Worm (Caenorhabditis elegans) whole organism, L4/young adult: Measurements from ENCODE around the gene tbc-8.
A peak's percentile ranks its signal among the peaks of the same experiment; 100 is the strongest.

Source experiments
- W03F9.2 ChIP-seq: fragments of 150-350 bp; optimal IDR thresholded peaks from 2 replicates; lab custom pipeline; 2014; ENCODE audit warnings: missing biosample characterization, missing genetic modification characterization
- dao-5 ChIP-seq: sonication (generic microtip); optimal IDR thresholded peaks from 2 replicates; lab custom pipeline; 2016; ENCODE audit warnings: missing genotype, missing genetic modification characterization, moderate library complexity, missing compliant biosample characterization
- him-1 ChIP-seq: sonication (generic microtip); optimal IDR thresholded peaks from 2 replicates; lab custom pipeline; 2016; ENCODE audit warnings: missing genotype, missing genetic modification reagents, missing genetic modification characterization, missing compliant biosample characterization

Gene tbc-8

ce11 chrIII:10337508-10338166, 27.1 kb upstream of the tbc-8 start, which contains the start of gene ttr-15:
Gene ttr-15 (plus strand): TSS chrIII:10337847.
- no peak for TF ChIP-seq W03F9.2 (tag; lab: Kevin White, UChicago)
- no peak for TF ChIP-seq dao-5 (tag; lab: Kevin White, UChicago)
- no peak for TF ChIP-seq him-1 (tag; lab: Kevin White, UChicago)

- no peak for TF ChIP-seq dao-5 (tag; lab: Kevin White, UChicago)
These were observed 25.5 kb upstream of the tbc-8 start for ce11 chrIII:10338992-10339852.

DNA sequence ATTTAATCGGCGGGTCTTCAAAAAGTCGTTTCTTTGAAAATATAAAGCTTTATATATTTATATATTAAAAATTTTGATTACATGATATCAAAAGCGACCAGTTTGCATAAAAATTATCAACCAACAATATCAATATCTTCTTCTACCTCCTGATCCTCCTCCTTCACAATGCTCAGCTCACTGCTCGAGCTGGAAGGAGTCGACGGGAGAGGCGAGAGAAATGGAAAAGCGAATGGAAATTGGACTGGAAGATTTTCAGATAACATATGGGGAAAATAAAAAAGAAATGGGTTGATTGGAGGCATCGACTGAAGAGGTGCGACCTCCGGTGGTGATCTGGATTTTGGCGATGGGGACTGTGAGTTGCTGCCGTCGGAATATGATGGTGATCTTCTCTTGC, 24.8 kb upstream of the tbc-8 start:
- TF ChIP-seq dao-5 (tag; lab: Kevin White, UChicago): no peak
- TF ChIP-seq him-1 (tag; lab: Kevin White, UChicago): no peak
- no peak for TF ChIP-seq W03F9.2 (tag; lab: Kevin White, UChicago)

ce11 chrIII:10341758-10342157, 23.0 kb upstream of the tbc-8 start, which contains the start of gene tbx-9:
Gene tbx-9 (minus strand): TSS chrIII:10341858.
- no peak for TF ChIP-seq dao-5 (tag; lab: Kevin White, UChicago)
- no peak for TF ChIP-seq W03F9.2 (tag; lab: Kevin White, UChicago)
- no peak for TF ChIP-seq him-1 (tag; lab: Kevin White, UChicago)

DNA sequence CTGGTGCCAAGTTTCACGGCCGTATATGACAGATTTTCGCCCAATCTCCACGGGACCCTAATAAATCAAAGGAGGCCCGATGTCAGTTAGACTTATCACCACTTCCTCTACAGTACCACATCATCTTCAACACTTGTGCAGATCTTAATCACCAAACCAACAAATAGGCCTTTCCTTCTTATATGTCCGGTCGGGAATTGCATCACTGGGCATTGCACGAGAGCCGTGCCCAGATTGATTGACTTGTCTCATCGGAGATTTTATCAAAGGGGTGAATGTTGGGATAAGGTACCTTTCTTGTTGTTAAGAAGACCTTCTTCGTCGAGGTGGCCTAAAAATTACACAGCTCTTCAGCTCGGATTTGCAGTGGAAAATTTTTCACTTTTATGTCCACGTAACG, 20.0 kb upstream of the tbc-8 start:
- no peak for TF ChIP-seq W03F9.2 (tag; lab: Kevin White, UChicago)

ce11 chrIII:10347049-10347448, 17.7 kb upstream of the tbc-8 start, which contains the start of gene tbx-8:
Gene tbx-8 (plus strand): TSS chrIII:10347349.
- TF ChIP-seq dao-5 (tag; lab: Kevin White, UChicago) (no peak), W03F9.2 (tag; lab: Kevin White, UChicago) (no peak), him-1 (tag; lab: Kevin White, UChicago) (no peak)

ce11 chrIII:10351595-10352207, 13.1 kb upstream of the tbc-8 start, which contains the start of gene T07C4.3:
Gene T07C4.3 (plus strand): TSS chrIII:10352157.
- TF ChIP-seq dao-5 (tag; lab: Kevin White, UChicago): no peak
- TF ChIP-seq W03F9.2 (tag; lab: Kevin White, UChicago): no peak
- TF ChIP-seq him-1 (tag; lab: Kevin White, UChicago): no peak

DNA sequence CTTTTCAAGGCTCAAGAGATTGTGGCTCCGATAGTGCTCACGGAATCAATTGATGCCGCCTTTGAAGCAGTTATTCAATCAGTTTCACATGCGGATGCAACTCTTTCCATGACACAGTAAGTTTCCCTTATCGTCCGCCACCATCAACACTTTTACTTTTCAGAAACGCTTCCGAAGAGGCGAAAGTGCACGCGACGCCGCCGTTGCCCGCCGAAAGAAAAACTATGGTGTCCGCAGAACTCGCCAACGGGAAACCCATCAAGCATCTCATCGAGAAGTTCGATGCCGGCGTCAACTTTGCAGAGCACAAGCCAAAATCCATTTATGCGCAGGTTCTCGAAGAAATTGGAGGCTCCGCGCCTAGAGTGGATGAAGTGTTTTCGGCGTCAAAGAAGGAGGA, 11.3 kb upstream of the tbc-8 start:
- TF ChIP-seq him-1 (tag; lab: Kevin White, UChicago) (no peak), W03F9.2 (tag; lab: Kevin White, UChicago) (no peak), dao-5 (tag; lab: Kevin White, UChicago) (no peak)

- TF ChIP-seq him-1 (tag; lab: Kevin White, UChicago) (no peak), W03F9.2 (tag; lab: Kevin White, UChicago) (no peak), dao-5 (tag; lab: Kevin White, UChicago) (no peak)
These were observed 10.2 kb upstream of the tbc-8 start for ce11 chrIII:10354591-10354990.

DNA sequence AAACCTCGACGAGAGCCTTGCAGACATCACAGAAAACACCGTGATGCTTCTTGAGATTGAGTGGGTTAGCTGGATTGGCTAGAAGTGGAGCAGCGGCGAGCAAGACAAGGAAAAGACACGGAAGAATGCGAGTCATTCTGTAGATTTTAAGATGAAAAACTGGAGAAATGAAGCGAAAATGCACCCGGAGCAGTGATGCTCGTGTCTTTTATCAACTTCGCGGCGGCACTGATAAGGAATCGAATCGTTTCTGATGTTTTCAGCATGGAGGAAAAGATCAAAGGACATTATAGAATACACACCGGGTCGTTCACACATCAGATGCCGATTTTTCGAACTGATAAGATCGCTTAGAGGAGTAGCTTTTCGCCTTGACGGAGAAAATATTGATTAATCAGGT, 9.4 kb upstream of the tbc-8 start, which contains the start of gene spp-1:
TSS of gene spp-1 (minus strand) at position 287 of the 400 bp plus-strand sequence.
- no peak for TF ChIP-seq W03F9.2 (tag; lab: Kevin White, UChicago)
- TF ChIP-seq dao-5 (tag; lab: Kevin White, UChicago): no peak
- TF ChIP-seq him-1 (tag; lab: Kevin White, UChicago): no peak

DNA sequence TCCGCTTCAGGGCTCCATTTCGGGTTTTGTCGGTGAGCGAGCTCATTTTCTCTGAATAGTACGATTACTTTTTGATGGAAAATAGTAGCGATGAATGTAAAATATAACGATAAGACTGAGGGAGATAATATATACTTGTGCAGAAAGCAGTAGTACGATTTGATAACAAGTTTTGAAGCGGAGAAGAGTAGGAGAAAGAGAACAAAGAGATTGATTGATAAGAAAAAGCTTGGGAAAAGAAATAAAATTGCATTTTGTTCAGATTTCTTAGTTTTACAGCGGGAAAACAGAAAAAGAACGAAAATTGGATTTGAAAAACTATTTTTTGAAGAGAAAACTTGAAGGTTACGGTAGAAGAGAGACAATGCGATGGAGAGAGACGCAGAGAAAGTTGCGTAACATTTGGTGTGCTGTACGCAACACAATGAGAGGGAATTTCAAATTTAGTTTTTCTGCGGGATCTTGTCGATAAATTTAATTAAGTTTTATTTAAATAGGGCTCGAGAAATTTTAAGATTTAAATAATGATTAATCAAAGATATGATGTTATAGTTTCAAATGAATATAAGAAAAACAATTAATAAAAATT, 7.1 kb upstream of the tbc-8 start, which contains the start of gene umps-1:
TSS of gene umps-1 (minus strand) at position 51 of the 589 bp plus-strand sequence.
- TF ChIP-seq him-1 (tag; lab: Kevin White, UChicago): no peak
- TF ChIP-seq W03F9.2 (tag; lab: Kevin White, UChicago): peak; percentile 57
- TF ChIP-seq dao-5 (tag; lab: Kevin White, UChicago): no peak

- TF ChIP-seq him-1 (tag; lab: Kevin White, UChicago): no peak
- no peak for TF ChIP-seq W03F9.2 (tag; lab: Kevin White, UChicago)
- TF ChIP-seq dao-5 (tag; lab: Kevin White, UChicago): no peak
These were observed 6.0 kb upstream of the tbc-8 start for ce11 chrIII:10358751-10359150.

- no peak for TF ChIP-seq W03F9.2 (tag; lab: Kevin White, UChicago)
- no peak for TF ChIP-seq him-1 (tag; lab: Kevin White, UChicago)
- TF ChIP-seq dao-5 (tag; lab: Kevin White, UChicago): no peak
These were observed 4.8 kb upstream of the tbc-8 start for ce11 chrIII:10359916-10360315.
